Worm (Caenorhabditis elegans) whole organism, L2 larva: Measurements from ENCODE around the gene chil-14.
A peak's percentile ranks its signal among the peaks of the same experiment; 100 is the strongest.

ENCODE experiments used
- R02D3.7 ChIP-seq: fragments of 150-350 bp; optimal IDR thresholded peaks from 2 replicates; lab custom pipeline; 2014; ENCODE audit warnings: missing biosample characterization, missing genetic modification characterization
- Y55F3AM.14 ChIP-seq: fragments of 200-800 bp; sonication (Bioruptor generic); optimal IDR thresholded peaks from 2 replicates; lab custom pipeline; 2018; ENCODE audit warnings: mild to moderate bottlenecking, missing genetic modification characterization, missing compliant biosample characterization
- ZK546.5 ChIP-seq: sonication (generic microtip); optimal IDR thresholded peaks from 2 replicates; lab custom pipeline; 2017; ENCODE audit warnings: missing biosample characterization, missing genetic modification characterization
- ama-1 ChIP-seq: fragments of 150-350 bp; optimal IDR thresholded peaks from 2 replicates; lab custom pipeline; 2018; ENCODE audit warnings: inconsistent platforms
- ceh-16 ChIP-seq: fragments of 150-350 bp; optimal IDR thresholded peaks from 2 replicates; lab custom pipeline; 2014; ENCODE audit warnings: missing biosample characterization, missing genetic modification characterization
- ceh-82 ChIP-seq: fragments of 150-350 bp; optimal IDR thresholded peaks from 2 replicates; lab custom pipeline; 2014; ENCODE audit warnings: missing biosample characterization, missing genetic modification characterization
- crh-2 ChIP-seq: sonication (generic microtip); optimal IDR thresholded peaks from 2 replicates; lab custom pipeline; 2017; ENCODE audit warnings: missing biosample characterization, missing genetic modification characterization
- dmd-4 ChIP-seq: sonication (generic microtip); optimal IDR thresholded peaks from 2 replicates; lab custom pipeline; 2017; ENCODE audit warnings: missing biosample characterization, missing genetic modification characterization
- egl-27 ChIP-seq: sonication (generic microtip); optimal IDR thresholded peaks from 3 replicates; lab custom pipeline; 2017; ENCODE audit warnings: missing biosample characterization, missing genetic modification reagents, missing genetic modification characterization
- elt-1 ChIP-seq: fragments of 150-350 bp; optimal IDR thresholded peaks from 2 replicates; lab custom pipeline; 2014; ENCODE audit warnings: missing biosample characterization, missing genetic modification characterization
- elt-3 ChIP-seq: sonication (generic microtip); optimal IDR thresholded peaks from 2 replicates; lab custom pipeline; 2017; ENCODE audit warnings: missing biosample characterization, missing genetic modification characterization
- fos-1 ChIP-seq: fragments of 150-350 bp; optimal IDR thresholded peaks from 2 replicates; lab custom pipeline; 2014; ENCODE audit warnings: missing biosample characterization, missing genetic modification characterization
- gmeb-1 ChIP-seq: fragments of 150-350 bp; optimal IDR thresholded peaks from 2 replicates; lab custom pipeline; 2014; ENCODE audit warnings: missing biosample characterization, missing genetic modification characterization
- lin-11 ChIP-seq: fragments of 150-350 bp; sonication (generic microtip); optimal IDR thresholded peaks from 2 replicates; lab custom pipeline; 2014; ENCODE audit warnings: missing biosample characterization, missing genetic modification characterization, inconsistent platforms, mixed read lengths
- lin-13 ChIP-seq: fragments of 150-350 bp; optimal IDR thresholded peaks from 2 replicates; lab custom pipeline; 2014; ENCODE audit warnings: missing biosample characterization, missing genetic modification reagents, missing genetic modification characterization
- lin-39 ChIP-seq: fragments of 150-350 bp; optimal IDR thresholded peaks from 2 replicates; lab custom pipeline; 2014; ENCODE audit warnings: missing biosample characterization, missing genetic modification reagents, missing genetic modification characterization
- lsy-2 ChIP-seq, 2 experiments: fragments of 150-350 bp in 1 of 2; sonication (generic microtip) in 1 of 2; optimal IDR thresholded peaks; 2 replicates each; lab custom pipeline; 2014 to 2017; ENCODE audit warnings: missing biosample characterization in 2 of 2, missing genetic modification characterization in 2 of 2
- nhr-10 ChIP-seq: sonication (generic microtip); optimal IDR thresholded peaks from 2 replicates; lab custom pipeline; 2017; ENCODE audit warnings: missing biosample characterization, missing genetic modification characterization
- nhr-12 ChIP-seq: fragments of 150-350 bp; optimal IDR thresholded peaks from 2 replicates; lab custom pipeline; 2014; ENCODE audit warnings: missing biosample characterization, missing genetic modification characterization
- nhr-129 ChIP-seq: fragments of 150-350 bp; optimal IDR thresholded peaks from 2 replicates; lab custom pipeline; 2014; ENCODE audit warnings: missing biosample characterization, missing genetic modification characterization
- nhr-21 ChIP-seq: fragments of 150-350 bp; optimal IDR thresholded peaks from 2 replicates; lab custom pipeline; 2014; ENCODE audit warnings: missing biosample characterization, missing genetic modification characterization
- nhr-237 ChIP-seq: fragments of 150-350 bp; optimal IDR thresholded peaks from 2 replicates; lab custom pipeline; 2014; ENCODE audit warnings: missing biosample characterization, missing genetic modification characterization
- nhr-25 ChIP-seq: fragments of 150-350 bp; sonication (generic microtip); optimal IDR thresholded peaks from 3 replicates; lab custom pipeline; 2014; ENCODE audit warnings: missing biosample characterization, missing genetic modification characterization
- nhr-6 ChIP-seq: fragments of 150-350 bp; optimal IDR thresholded peaks from 2 replicates; lab custom pipeline; 2014; ENCODE audit warnings: missing biosample characterization, missing genetic modification characterization
- nhr-77 ChIP-seq: fragments of 150-350 bp; optimal IDR thresholded peaks from 2 replicates; lab custom pipeline; 2014; ENCODE audit warnings: missing biosample characterization, missing genetic modification characterization
- sma-3 ChIP-seq: sonication (generic microtip); optimal IDR thresholded peaks from 2 replicates; lab custom pipeline; 2016; ENCODE audit warnings: missing genetic modification reagents, missing genetic modification characterization, missing compliant biosample characterization
- sma-9 ChIP-seq, 2 experiments: fragments of 150-350 bp in 1 of 2; sonication (generic microtip) in 1 of 2; optimal IDR thresholded peaks; 2 replicates each; lab custom pipeline; 2014 to 2016; ENCODE audit warnings: missing genetic modification characterization in 2 of 2, mild to moderate bottlenecking in 1 of 2, missing biosample characterization in 1 of 2, missing compliant biosample characterization in 1 of 2, missing genetic modification reagents in 1 of 2, moderate library complexity in 1 of 2
- unc-39 ChIP-seq: fragments of 150-350 bp; optimal IDR thresholded peaks from 2 replicates; lab custom pipeline; 2014; ENCODE audit warnings: missing biosample characterization, missing genetic modification characterization
- unc-55 ChIP-seq: fragments of 150-350 bp; sonication (generic microtip); optimal IDR thresholded peaks from 3 replicates; lab custom pipeline; 2014; ENCODE audit warnings: missing biosample characterization, missing genetic modification reagents, missing genetic modification characterization
- unc-62 ChIP-seq: fragments of 150-350 bp; optimal IDR thresholded peaks from 2 replicates; lab custom pipeline; 2014; ENCODE audit warnings: missing biosample characterization, missing genetic modification reagents, missing genetic modification characterization
- ztf-1 ChIP-seq: fragments of 200-800 bp; sonication (Bioruptor generic); conservative IDR thresholded peaks from 2 replicates; pipeline ENCODE4 v1.3.6; 2022; ENCODE audit warnings: missing genetic modification characterization, missing compliant biosample characterization
- ztf-11 ChIP-seq: sonication (generic microtip); optimal IDR thresholded peaks from 2 replicates; lab custom pipeline; 2017; ENCODE audit warnings: missing biosample characterization, missing genetic modification characterization
- ztf-4 ChIP-seq: fragments of 150-350 bp; optimal IDR thresholded peaks from 2 replicates; lab custom pipeline; 2014; ENCODE audit warnings: missing biosample characterization, missing genetic modification characterization

chil-14 gene

ce11 chrV:1450160-1450559 is 4.7 kb upstream of the chil-14 start, which contains the start of gene cnc-2:
Gene cnc-2 (minus strand): TSS chrV:1450183.
- peak; percentile 52 for TF ChIP-seq sma-3 (GFP tag; lab: Kevin White, UChicago)
- peak; percentile 9 for TF ChIP-seq nhr-21 (tag; lab: Kevin White, UChicago)
- TF ChIP-seq ztf-1 (GFP tag; lab: Robert Waterston, UW) = no peak
- TF ChIP-seq dmd-4 (tag; lab: Kevin White, UChicago) = no peak
- no peak for TF ChIP-seq ceh-82 (tag; lab: Kevin White, UChicago)
- no peak for TF ChIP-seq lin-39 (tag; lab: Kevin White, UChicago)
- TF ChIP-seq nhr-129 (tag; lab: Kevin White, UChicago) = no peak
- no peak for TF ChIP-seq egl-27
- TF ChIP-seq lsy-2 (tag; optimal IDR thresholded peaks at IDR 0.05; lab: Kevin White, UChicago) = no peak
- TF ChIP-seq nhr-77 (tag; lab: Kevin White, UChicago) = no peak
- no peak for TF ChIP-seq unc-55 (GFP tag; lab: Kevin White, UChicago)
- no peak for TF ChIP-seq nhr-6 (tag; lab: Kevin White, UChicago)
- TF ChIP-seq, all 48 proteins: peak for 2

ce11 chrV:1451334-1451733 is 3.5 kb upstream of the chil-14 start, which contains the start of gene srj-23:
Gene srj-23 (plus strand): TSS chrV:1451634.
- no peak for TF ChIP-seq unc-39 (tag; lab: Kevin White, UChicago)
- TF ChIP-seq sma-3 (GFP tag; lab: Kevin White, UChicago) = no peak
- TF ChIP-seq fos-1 = no peak
- TF ChIP-seq sma-9 (GFP tag; optimal IDR thresholded peaks at IDR 0.05; lab: Kevin White, UChicago) = no peak
- no peak for TF ChIP-seq sma-9 (tag; optimal IDR thresholded peaks at IDR 0.05; lab: Kevin White, UChicago)
- no peak for TF ChIP-seq unc-62 (GFP tag; lab: Kevin White, UChicago)
- TF ChIP-seq gmeb-1 (tag; lab: Kevin White, UChicago) = no peak
- no peak for TF ChIP-seq nhr-129 (tag; lab: Kevin White, UChicago)
- no peak for TF ChIP-seq ztf-1 (GFP tag; lab: Robert Waterston, UW)
- no peak for TF ChIP-seq R02D3.7
- no peak for TF ChIP-seq nhr-237
- no peak for TF ChIP-seq elt-1 (tag; lab: Kevin White, UChicago)
- TF ChIP-seq nhr-25 (tag; lab: Kevin White, UChicago) = no peak
- no peak for TF ChIP-seq crh-2 (tag; lab: Kevin White, UChicago)
- no peak for TF ChIP-seq nhr-77 (tag; lab: Kevin White, UChicago)
- no peak for TF ChIP-seq ceh-16
- no peak for TF ChIP-seq egl-27
- TF ChIP-seq ztf-4 (tag; lab: Kevin White, UChicago) = no peak
- no peak for TF ChIP-seq Y55F3AM.14 (GFP tag; lab: Kevin White, UChicago)
- TF ChIP-seq elt-3 (tag; lab: Kevin White, UChicago) = no peak
- TF ChIP-seq ama-1 = no peak

ce11 chrV:1455280-1455679 is 418 bp downstream of the chil-14 start:
- no peak for TF ChIP-seq ZK546.5 (tag; lab: Kevin White, UChicago)
- TF ChIP-seq lin-11 (tag; lab: Kevin White, UChicago) = no peak
- TF ChIP-seq nhr-237 = no peak
- TF ChIP-seq nhr-25 (tag; lab: Kevin White, UChicago) = no peak
- no peak for TF ChIP-seq ztf-4 (tag; lab: Kevin White, UChicago)
- no peak for TF ChIP-seq elt-3 (tag; lab: Kevin White, UChicago)
- TF ChIP-seq lin-13 (GFP tag; lab: Kevin White, UChicago) = no peak
- no peak for TF ChIP-seq elt-1 (tag; lab: Kevin White, UChicago)
- TF ChIP-seq nhr-10 (tag; lab: Kevin White, UChicago) = no peak
- TF ChIP-seq ztf-11 = no peak
- TF ChIP-seq nhr-12 (tag; lab: Kevin White, UChicago) = no peak
- no peak for TF ChIP-seq ztf-1 (GFP tag; lab: Robert Waterston, UW)
- no peak for TF ChIP-seq crh-2 (tag; lab: Kevin White, UChicago)

- TF ChIP-seq dmd-4 (tag; lab: Kevin White, UChicago) (no peak), lsy-2 (tag; optimal IDR thresholded peaks at IDR 0.05; lab: Kevin White, UChicago) (peak in 1 of 2 experiments; percentile 41), ztf-1 (GFP tag; lab: Robert Waterston, UW) (no peak), sma-9 (GFP tag; optimal IDR thresholded peaks at IDR 0.05; lab: Kevin White, UChicago) (peak; percentile 45), sma-9 (tag; optimal IDR thresholded peaks at IDR 0.05; lab: Kevin White, UChicago) (no peak), nhr-129 (tag; lab: Kevin White, UChicago) (no peak), nhr-21 (tag; lab: Kevin White, UChicago) (no peak), unc-39 (tag; lab: Kevin White, UChicago) (no peak), Y55F3AM.14 (GFP tag; lab: Kevin White, UChicago) (no peak)
Measured at ce11 chrV:1456614-1457013, 1.8 kb downstream of the chil-14 start.
